Fruit fly (Drosophila melanogaster) whole organism, embryonic: Measurements from ENCODE around the gene ast.

Experiments used
- CG8359 ChIP-seq: fragments of 200-800 bp; sonication (Bioruptor generic); optimal IDR thresholded peaks from 2 replicates; lab custom pipeline; 2017; ENCODE audit warnings: missing biosample characterization, mild to moderate bottlenecking, missing genetic modification characterization, borderline replicate concordance
- CG8944 ChIP-seq: fragments of 200-800 bp; sonication (Bioruptor generic); optimal IDR thresholded peaks from 3 replicates; lab custom pipeline; 2016; ENCODE audit warnings: missing biosample characterization, missing genetic modification characterization
- CG9797 ChIP-seq: fragments of 200-800 bp; sonication (Bioruptor generic); optimal IDR thresholded peaks from 3 replicates; lab custom pipeline; 2018; ENCODE audit warnings: missing biosample characterization, mild to moderate bottlenecking, missing genetic modification characterization
- Elba2 ChIP-seq: fragments of 200-800 bp; sonication (Bioruptor generic); optimal IDR thresholded peaks from 3 replicates; lab custom pipeline; 2016; ENCODE audit warnings: missing biosample characterization, missing genetic modification characterization
- Stat92E ChIP-seq, 3 experiments: fragments of >200 bp in 2 of 3; fragments of 200-800 bp in 1 of 3; sonication (Bioruptor generic) in 1 of 3; optimal IDR thresholded peaks; 2 replicates each; lab custom pipeline; 2017 to 2019; ENCODE audit warnings: missing biosample characterization in 3 of 3, missing genetic modification characterization in 3 of 3, mild to moderate bottlenecking in 1 of 3, moderate library complexity in 1 of 3
- cad ChIP-seq: fragments of >200 bp; optimal IDR thresholded peaks from 2 replicates; lab custom pipeline; 2017; ENCODE audit warnings: missing biosample characterization, missing genetic modification characterization
- dmrt11E ChIP-seq: fragments of 200-800 bp; sonication (Bioruptor generic); optimal IDR thresholded peaks from 3 replicates; lab custom pipeline; 2018; ENCODE audit warnings: missing biosample characterization, mild to moderate bottlenecking, missing genetic modification characterization, moderate library complexity
- fd102C ChIP-seq: fragments of 200-800 bp; sonication (Bioruptor generic); optimal IDR thresholded peaks from 2 replicates; lab custom pipeline; 2018; ENCODE audit warnings: missing biosample characterization, mild to moderate bottlenecking, missing genetic modification characterization, moderate library complexity
- gsb-n ChIP-seq: fragments of 200-800 bp; sonication (Bioruptor generic); optimal IDR thresholded peaks from 3 replicates; lab custom pipeline; 2018; ENCODE audit warnings: missing biosample characterization, mild to moderate bottlenecking, missing genetic modification characterization
- lab ChIP-seq: fragments of 200-800 bp; sonication (Bioruptor generic); optimal IDR thresholded peaks from 3 replicates; lab custom pipeline; 2017; ENCODE audit warnings: missing biosample characterization, missing genetic modification characterization, mild to moderate bottlenecking, moderate library complexity, missing genetic modification reagents
- org-1 ChIP-seq: fragments of 200-800 bp; sonication (Bioruptor generic); optimal IDR thresholded peaks from 2 replicates; lab custom pipeline; 2017; ENCODE audit warnings: missing biosample characterization, missing genetic modification characterization
- pum ChIP-seq: fragments of 200-800 bp; sonication (Bioruptor generic); optimal IDR thresholded peaks from 2 replicates; lab custom pipeline; 2016; ENCODE audit warnings: missing biosample characterization, missing genetic modification characterization
- shn ChIP-seq: fragments of 200-800 bp; sonication (Bioruptor generic); optimal IDR thresholded peaks from 3 replicates; lab custom pipeline; 2016; ENCODE audit warnings: missing biosample characterization, missing genetic modification characterization

DNA sequence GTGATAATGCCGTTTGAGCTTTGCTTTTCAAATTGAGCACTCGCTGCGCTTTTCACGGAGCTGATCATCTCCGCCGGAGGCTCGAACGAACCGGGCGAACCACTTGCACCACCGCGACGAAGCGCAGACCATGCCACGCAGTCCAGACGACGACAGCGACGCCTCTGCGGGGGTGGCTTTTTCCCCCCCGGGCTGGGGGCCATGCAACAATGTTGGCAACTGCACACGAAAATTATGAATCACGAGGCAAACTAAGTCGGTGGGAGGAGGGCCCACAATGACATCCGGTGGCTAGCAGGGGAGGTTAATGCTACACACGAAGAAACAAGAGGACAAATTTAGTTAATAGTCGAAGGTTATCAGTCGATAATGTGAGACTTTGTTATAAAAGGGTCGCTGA is 21.1 kb upstream of the ast start:
- TF ChIP-seq gsb-n (tag; lab: Kevin White, UChicago): no peak
- no peak for TF ChIP-seq Elba2 (GFP tag; lab: Kevin White, UChicago)
- TF ChIP-seq Stat92E (GFP tag; optimal IDR thresholded peaks at IDR 0.05; lab: Kevin White, UChicago): no peak
- no peak for TF ChIP-seq fd102C
- no peak for TF ChIP-seq org-1 (GFP tag; lab: Kevin White, UChicago)
- no peak for TF ChIP-seq CG8944 (GFP tag; lab: Kevin White, UChicago)
- TF ChIP-seq dmrt11E (tag; lab: Kevin White, UChicago): no peak
- TF ChIP-seq shn (GFP tag; lab: Kevin White, UChicago): no peak
- no peak for TF ChIP-seq cad
- no peak for TF ChIP-seq CG9797 (GFP tag; lab: Kevin White, UChicago)
- no peak for TF ChIP-seq pum
- no peak for TF ChIP-seq lab (GFP tag; lab: Kevin White, UChicago)
- no peak for TF ChIP-seq CG8359 (GFP tag; lab: Kevin White, UChicago)
